Worm (Caenorhabditis elegans): ENCODE measurements around the gene fbxa-219.

- TF ChIP-seq tbp1 (GFP tag; optimal IDR thresholded peaks at IDR 0.05) (no peak), mes-4 (tag; optimal IDR thresholded peaks at IDR 0.05) (no peak), D2030.7 (GFP tag; IDR thresholded peaks at IDR 0.05) (no peak), repo-1 (tag; optimal IDR thresholded peaks at IDR 0.05) (no peak), unc-62 (GFP tag; optimal IDR thresholded peaks at IDR 0.05) (no peak), nhr-80 (tag; optimal IDR thresholded peaks at IDR 0.05) (no peak), ztf-18 (tag; optimal IDR thresholded peaks at IDR 0.05) (no peak), K11D2.4 (GFP tag; IDR thresholded peaks at IDR 0.05) (no peak), cebp-2 (GFP tag; IDR thresholded peaks at IDR 0.05) (no peak), F52B5.7 (tag; optimal IDR thresholded peaks at IDR 0.05) (no peak), rec-8 (tag; optimal IDR thresholded peaks at IDR 0.05) (no peak), efl-1 (GFP tag; optimal IDR thresholded peaks at IDR 0.05) (no peak)
Observed at ce11 chrIII:2259329-2259728, 31.9 kb upstream of the fbxa-219 start.

Data from whole organism, young adult.